Fruit fly (Drosophila melanogaster) whole organism, embryonic: ENCODE data around the gene CG17032.

ENCODE experiments used
- Abd-B ChIP-seq: fragments of 200-800 bp; sonication (Bioruptor generic); optimal IDR thresholded peaks from 2 replicates; lab custom pipeline; 2018; ENCODE audit warnings: missing biosample characterization, mild to moderate bottlenecking, missing genetic modification characterization, moderate library complexity
- BEAF-32 ChIP-seq: fragments of 200-800 bp; sonication (Bioruptor generic); optimal IDR thresholded peaks from 3 replicates; lab custom pipeline; 2017; ENCODE audit warnings: missing biosample characterization, missing genetic modification characterization, mild to moderate bottlenecking, moderate library complexity, missing genetic modification reagents
- Bgb ChIP-seq: fragments of 200-800 bp; sonication (Bioruptor generic); IDR thresholded peaks from 2 replicates; pipeline ENCODE4 v1.3.6; 2022; ENCODE audit warnings: missing biosample characterization, missing genetic modification characterization; ENCODE audit not compliant: partially characterized antibody
- CG10366 ChIP-seq: fragments of 200-800 bp; sonication (Bioruptor generic); IDR thresholded peaks from 2 replicates; pipeline ENCODE4 v1.3.6; 2022; ENCODE audit warnings: missing biosample characterization, missing genetic modification characterization
- CG11085 ChIP-seq: fragments of 200-800 bp; sonication (Bioruptor generic); IDR thresholded peaks from 2 replicates; pipeline ENCODE4 v1.3.6; 2022; ENCODE audit warnings: missing biosample characterization, missing genetic modification characterization
- CG11247 ChIP-seq: fragments of 200-800 bp; sonication (Bioruptor generic); IDR thresholded peaks from 2 replicates; pipeline ENCODE4 v1.3.6; 2022; ENCODE audit warnings: missing biosample characterization, missing genetic modification characterization
- CG14965 ChIP-seq: fragments of 200-800 bp; sonication (Bioruptor generic); optimal IDR thresholded peaks from 2 replicates; lab custom pipeline; 2016; ENCODE audit warnings: missing biosample characterization, missing genetic modification characterization, borderline replicate concordance
- CG16779 ChIP-seq: fragments of 200-800 bp; sonication (Bioruptor generic); IDR thresholded peaks from 2 replicates; pipeline ENCODE4 v1.3.6; 2022; ENCODE audit warnings: missing biosample characterization, missing genetic modification characterization
- CG34422 ChIP-seq: fragments of 200-800 bp; sonication (Bioruptor generic); IDR thresholded peaks from 3 replicates; pipeline ENCODE4 v1.3.6; 2022; ENCODE audit warnings: missing biosample characterization, missing genetic modification characterization
- CG5180 ChIP-seq: fragments of 200-800 bp; sonication (Bioruptor generic); optimal IDR thresholded peaks from 3 replicates; lab custom pipeline; 2017; ENCODE audit warnings: missing biosample characterization, missing genetic modification characterization, mild to moderate bottlenecking, moderate library complexity, missing genetic modification reagents
- CG8089 ChIP-seq: fragments of 200-800 bp; sonication (Bioruptor generic); optimal IDR thresholded peaks from 3 replicates; lab custom pipeline; 2016; ENCODE audit warnings: missing biosample characterization, missing genetic modification characterization
- CG8478 ChIP-seq: fragments of >200 bp; optimal IDR thresholded peaks from 2 replicates; lab custom pipeline; 2018
- CG8924 ChIP-seq: fragments of 200-800 bp; optimal IDR thresholded peaks from 3 replicates; lab custom pipeline; 2019; ENCODE audit warnings: missing biosample characterization, mild to moderate bottlenecking, missing genetic modification characterization, moderate library complexity
- CG9215 ChIP-seq: fragments of 200-800 bp; sonication (Bioruptor generic); IDR thresholded peaks from 2 replicates; pipeline ENCODE4 v1.3.6; 2022; ENCODE audit warnings: missing biosample characterization, missing genetic modification characterization
- CG9876 ChIP-seq: fragments of 200-800 bp; sonication (Bioruptor generic); optimal IDR thresholded peaks from 2 replicates; lab custom pipeline; 2016; ENCODE audit warnings: missing biosample characterization, missing genetic modification characterization
- CHES-1-like ChIP-seq: fragments of 200-800 bp; sonication (Bioruptor generic); optimal IDR thresholded peaks from 2 replicates; lab custom pipeline; 2016; ENCODE audit warnings: missing biosample characterization, missing genetic modification characterization
- GATAe ChIP-seq: fragments of 200-800 bp; sonication (Bioruptor generic); conservative IDR thresholded peaks from 2 replicates; pipeline ENCODE4 v1.3.6; 2022; ENCODE audit warnings: missing biosample characterization, missing genetic modification characterization
- Gsc ChIP-seq: fragments of 200-800 bp; sonication (Bioruptor generic); IDR thresholded peaks from 2 replicates; pipeline ENCODE4 v1.3.6; 2022; ENCODE audit warnings: missing biosample characterization, missing genetic modification characterization
- HmgD ChIP-seq: fragments of 200-800 bp; sonication (Bioruptor generic); optimal IDR thresholded peaks from 3 replicates; lab custom pipeline; 2016; ENCODE audit warnings: missing biosample characterization, missing genetic modification characterization
- Jarid2 ChIP-seq: fragments of 200-800 bp; sonication (Bioruptor generic); optimal IDR thresholded peaks from 3 replicates; lab custom pipeline; 2017; ENCODE audit warnings: mild to moderate bottlenecking, missing biosample characterization, missing genetic modification reagents, missing genetic modification characterization
- MTF-1 ChIP-seq: fragments of 200-800 bp; sonication (Bioruptor generic); optimal IDR thresholded peaks from 2 replicates; lab custom pipeline; 2018; ENCODE audit warnings: missing biosample characterization, mild to moderate bottlenecking, missing genetic modification characterization, borderline replicate concordance
- Neu2 ChIP-seq: fragments of 200-800 bp; sonication (Bioruptor generic); optimal IDR thresholded peaks from 3 replicates; lab custom pipeline; 2016; ENCODE audit warnings: missing biosample characterization, missing genetic modification characterization, borderline replicate concordance
- Nf-YC ChIP-seq: fragments of 200-800 bp; optimal IDR thresholded peaks from 3 replicates; lab custom pipeline; 2019; ENCODE audit warnings: missing biosample characterization, mild to moderate bottlenecking, missing genetic modification characterization, moderate library complexity
- PHDP ChIP-seq: fragments of 200-800 bp; sonication (Bioruptor generic); optimal IDR thresholded peaks from 3 replicates; lab custom pipeline; 2018; ENCODE audit warnings: missing biosample characterization, mild to moderate bottlenecking, missing genetic modification characterization, moderate library complexity
- Poxn ChIP-seq: fragments of 200-800 bp; sonication (Bioruptor generic); IDR thresholded peaks from 2 replicates; pipeline ENCODE4 v1.3.6; 2022; ENCODE audit warnings: missing biosample characterization, missing genetic modification characterization
- Side ChIP-seq: fragments of 200-800 bp; sonication (Bioruptor generic); optimal IDR thresholded peaks from 2 replicates; lab custom pipeline; 2016; ENCODE audit warnings: missing biosample characterization, missing genetic modification characterization
- Sin3A ChIP-seq: fragments of >200 bp; optimal IDR thresholded peaks from 2 replicates; lab custom pipeline; 2018
- Ssrp ChIP-seq: fragments of 200-800 bp; sonication (Bioruptor generic); optimal IDR thresholded peaks from 2 replicates; lab custom pipeline; 2018; ENCODE audit warnings: missing biosample characterization, mild to moderate bottlenecking, missing genetic modification characterization, moderate library complexity
- TFAM ChIP-seq: fragments of 200-800 bp; sonication (Bioruptor generic); optimal IDR thresholded peaks from 2 replicates; lab custom pipeline; 2017; ENCODE audit warnings: missing biosample characterization, missing genetic modification characterization, inconsistent platforms
- aop ChIP-seq: fragments of 200-800 bp; sonication (Bioruptor generic); IDR thresholded peaks from 2 replicates; pipeline ENCODE4 v1.3.6; 2022; ENCODE audit warnings: missing biosample characterization, missing genetic modification characterization
- ara ChIP-seq: fragments of 200-800 bp; sonication (Bioruptor generic); IDR thresholded peaks from 2 replicates; pipeline ENCODE4 v1.3.6; 2022; ENCODE audit warnings: missing biosample characterization, missing genetic modification characterization
- chinmo ChIP-seq: fragments of 200-800 bp; sonication (Bioruptor generic); IDR thresholded peaks from 4 replicates; pipeline ENCODE4 v1.3.6; 2022; ENCODE audit warnings: missing biosample characterization, missing genetic modification characterization; ENCODE audit not compliant: partially characterized antibody
- dan ChIP-seq: fragments of 200-800 bp; sonication (Bioruptor generic); IDR thresholded peaks from 2 replicates; pipeline ENCODE4 v1.3.6; 2022; ENCODE audit warnings: missing biosample characterization, missing genetic modification characterization
- dati ChIP-seq: fragments of 200-800 bp; sonication (Bioruptor generic); IDR thresholded peaks from 2 replicates; pipeline ENCODE4 v1.3.6; 2022; ENCODE audit warnings: missing biosample characterization, missing genetic modification characterization
- emc ChIP-seq: fragments of 200-800 bp; sonication (Bioruptor generic); optimal IDR thresholded peaks from 2 replicates; lab custom pipeline; 2016; ENCODE audit warnings: missing biosample characterization, missing genetic modification characterization
- exex ChIP-seq: fragments of 200-800 bp; sonication (Bioruptor generic); optimal IDR thresholded peaks from 4 replicates; lab custom pipeline; 2018; ENCODE audit warnings: missing biosample characterization, mild to moderate bottlenecking, missing genetic modification characterization, moderate library complexity
- hb ChIP-seq: fragments of 200-800 bp; sonication (Bioruptor generic); IDR thresholded peaks from 3 replicates; pipeline ENCODE4 v1.3.6; 2022; ENCODE audit warnings: missing biosample characterization, missing genetic modification characterization; ENCODE audit not compliant: partially characterized antibody
- hbn ChIP-seq: fragments of 200-800 bp; sonication (Bioruptor generic); IDR thresholded peaks from 2 replicates; pipeline ENCODE4 v1.3.6; 2022; ENCODE audit warnings: missing biosample characterization, missing genetic modification characterization; ENCODE audit not compliant: partially characterized antibody
- mld ChIP-seq: fragments of 200-800 bp; sonication (Bioruptor generic); IDR thresholded peaks from 3 replicates; pipeline ENCODE4 v1.3.6; 2022; ENCODE audit warnings: missing biosample characterization, missing genetic modification characterization; ENCODE audit not compliant: partially characterized antibody
- oc ChIP-seq: fragments of 200-800 bp; sonication (Bioruptor generic); optimal IDR thresholded peaks from 2 replicates; lab custom pipeline; 2018; ENCODE audit warnings: missing biosample characterization, mild to moderate bottlenecking, missing genetic modification characterization, moderate library complexity
- otp ChIP-seq: fragments of 200-800 bp; sonication (Bioruptor generic); IDR thresholded peaks from 3 replicates; pipeline ENCODE4, ENCODE4 v1.3.6; 2022; ENCODE audit warnings: missing biosample characterization, missing genetic modification characterization
- sc ChIP-seq, 3 experiments: fragments of >200 bp in 2 of 3; fragments of 200-800 bp in 1 of 3; sonication (Bioruptor generic) in 1 of 3; optimal IDR thresholded peaks; 2 replicates in 2 of 3; 3 replicates in 1 of 3; lab custom pipeline; 2017; ENCODE audit warnings: mild to moderate bottlenecking in 1 of 3, missing biosample characterization in 1 of 3, missing genetic modification characterization in 1 of 3, missing genetic modification reagents in 1 of 3
- shn ChIP-seq: fragments of 200-800 bp; sonication (Bioruptor generic); optimal IDR thresholded peaks from 3 replicates; lab custom pipeline; 2016; ENCODE audit warnings: missing biosample characterization, missing genetic modification characterization
- slp2 ChIP-seq: fragments of 200-800 bp; sonication (Bioruptor generic); optimal IDR thresholded peaks from 2 replicates; lab custom pipeline; 2016; ENCODE audit warnings: missing biosample characterization, missing genetic modification characterization
- ssp ChIP-seq: fragments of 200-800 bp; sonication (Bioruptor generic); IDR thresholded peaks from 2 replicates; pipeline ENCODE4 v1.3.6; 2022; ENCODE audit warnings: missing biosample characterization, missing genetic modification characterization
- toy ChIP-seq: fragments of 200-800 bp; sonication (Bioruptor generic); IDR thresholded peaks from 2 replicates; pipeline ENCODE4 v1.3.6; 2022; ENCODE audit warnings: missing biosample characterization, missing genetic modification characterization
- unpg ChIP-seq: fragments of 200-800 bp; sonication (Bioruptor generic); optimal IDR thresholded peaks from 3 replicates; lab custom pipeline; 2018; ENCODE audit warnings: missing biosample characterization, mild to moderate bottlenecking, missing genetic modification characterization, moderate library complexity
- vvl ChIP-seq: fragments of 200-800 bp; sonication (Bioruptor generic); IDR thresholded peaks from 2 replicates; pipeline ENCODE4 v1.3.6; 2022; ENCODE audit warnings: missing biosample characterization, missing genetic modification characterization
- wor ChIP-seq: fragments of 200-800 bp; sonication (Bioruptor generic); IDR thresholded peaks from 2 replicates; pipeline ENCODE4 v1.3.6; 2022; ENCODE audit warnings: missing biosample characterization, missing genetic modification characterization
- zen ChIP-seq: fragments of 200-800 bp; sonication (Bioruptor generic); optimal IDR thresholded peaks from 3 replicates; lab custom pipeline; 2018; ENCODE audit warnings: missing biosample characterization, mild to moderate bottlenecking, missing genetic modification characterization, moderate library complexity

CG17032 gene

dm6 chr3L:16001164-16001679, 42.6 kb downstream of the CG17032 start (continued):
- peak; percentile 87 for TF ChIP-seq PHDP (tag; lab: Kevin White, UChicago)
- TF ChIP-seq unpg, result peak; percentile 76
- peak; percentile 26 for TF ChIP-seq Neu2
- TF ChIP-seq CG34422, result peak; percentile 66; the same call in 1 of the 3 replicates
- peak; percentile 68 for TF ChIP-seq CG11247
- peak; percentile 49 for TF ChIP-seq CG10366
- TF ChIP-seq slp2 (GFP tag; lab: Kevin White, UChicago), result peak; percentile 67
- 0 out of 2 replicates have a peak, but pooled peaks have one; percentile 5 for TF ChIP-seq CG11085
- no peak for TF ChIP-seq aop (GFP tag; lab: Robert Waterston, UW)
- peak; percentile 84 for TF ChIP-seq CG8924 (tag; lab: Kevin White, UChicago)
- no peak for TF ChIP-seq MTF-1 (GFP tag; lab: Kevin White, UChicago)
- TF ChIP-seq ssp (GFP tag; lab: Robert Waterston, UW), result 0 out of 2 replicates have a peak, but pooled peaks have one; percentile 27
- no peak; the same call in 2 of the 3 replicates for TF ChIP-seq otp (GFP tag; lab: Robert Waterston, UW)
- TF ChIP-seq Gsc (GFP tag; lab: Robert Waterston, UW), result no peak
- TF ChIP-seq CG9215, result no peak
- peak; percentile 7 for TF ChIP-seq CG8089 (GFP tag; lab: Kevin White, UChicago)
- TF ChIP-seq sc (optimal IDR thresholded peaks at IDR 0.05; lab: Kevin White, UChicago), result no peak
- TF ChIP-seq sc (GFP tag; optimal IDR thresholded peaks at IDR 0.05; lab: Kevin White, UChicago), result no peak
- TF ChIP-seq Bgb, result peak; percentile 44; the same call in 1 of the 2 replicates
- TF ChIP-seq mld (GFP tag; lab: Robert Waterston, UW), result no peak
- TF ChIP-seq exex (tag; lab: Kevin White, UChicago), result peak; percentile 63
- peak; percentile 51 for TF ChIP-seq Abd-B
- peak; percentile 75; the same call in 1 of the 4 replicates for TF ChIP-seq chinmo (GFP tag; lab: Robert Waterston, UW)
- peak; percentile 27 for TF ChIP-seq zen
- no peak; the same call in 1 of the 2 replicates for TF ChIP-seq vvl (GFP tag; lab: Robert Waterston, UW)
- TF ChIP-seq CHES-1-like (GFP tag; lab: Kevin White, UChicago), result peak; percentile 87
- no peak for TF ChIP-seq CG14965 (GFP tag; lab: Kevin White, UChicago)
- no peak for TF ChIP-seq hb
- TF ChIP-seq Sin3A, result no peak
- TF ChIP-seq CG5180 (GFP tag; lab: Kevin White, UChicago), result peak; percentile 35
- peak; percentile 40; the same call in 1 of the 2 replicates for TF ChIP-seq GATAe (GFP tag; lab: Robert Waterston, UW)
- TF ChIP-seq wor (GFP tag; lab: Robert Waterston, UW), result no peak
- TF ChIP-seq shn (GFP tag; lab: Kevin White, UChicago), result peak; percentile 77
- TF ChIP-seq hbn (GFP tag; lab: Robert Waterston, UW), result no peak
- TF ChIP-seq toy (GFP tag; lab: Robert Waterston, UW), result 0 out of 2 replicates have a peak, but pooled peaks have one; percentile 9
- TF ChIP-seq BEAF-32 (GFP tag; lab: Kevin White, UChicago), result no peak
- TF ChIP-seq Nf-YC (tag; lab: Kevin White, UChicago), result peak; percentile 72
- no peak for TF ChIP-seq oc
- TF ChIP-seq dati (GFP tag; lab: Robert Waterston, UW), result no peak
- TF ChIP-seq ara (GFP tag; lab: Robert Waterston, UW), result no peak
- TF ChIP-seq emc, result peak; percentile 14
- no peak for TF ChIP-seq TFAM (GFP tag; lab: Kevin White, UChicago)
- TF ChIP-seq Ssrp (tag; lab: Kevin White, UChicago), result peak; percentile 41
- no peak for TF ChIP-seq dan (GFP tag; lab: Robert Waterston, UW)
- TF ChIP-seq Side, result peak; percentile 70
- TF ChIP-seq CG9876, result peak; percentile 13
- peak; percentile 21 for TF ChIP-seq Jarid2
- TF ChIP-seq Poxn (GFP tag; lab: Robert Waterston, UW), result peak; percentile 31; the same call in 1 of the 2 replicates
- TF ChIP-seq HmgD, result peak; percentile 72
- no peak for TF ChIP-seq CG16779
- TF ChIP-seq CG8478 (lab: Kevin White, UChicago), result no peak
